Worm (Caenorhabditis elegans): ENCODE results near the gene Y6D1A.2.

Gene Y6D1A.2

DNA sequence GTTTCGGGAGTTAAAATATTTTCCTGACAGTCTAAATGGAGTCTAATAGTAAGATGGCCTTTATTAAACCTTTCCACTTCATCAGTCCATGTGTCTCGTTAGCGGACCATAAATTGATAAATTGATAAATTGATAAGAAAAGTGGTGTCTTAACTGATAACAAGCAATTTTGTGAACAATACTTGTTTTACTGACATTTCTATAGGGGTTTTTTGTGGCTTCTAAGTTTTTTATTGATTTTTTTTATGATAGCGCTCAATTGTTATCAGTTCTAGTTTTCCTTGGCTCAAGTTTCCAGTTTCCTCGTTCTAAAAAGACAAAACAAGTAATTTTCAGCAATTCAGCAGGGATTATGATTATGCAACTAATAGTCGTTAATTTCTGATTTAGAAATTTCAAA lies 17.3 kb downstream of the Y6D1A.2 start, which contains the start of gene F43G6.17:
F43G6.17 (plus strand) TSS at position 301 of the 400 bp plus-strand sequence.
- no peak for TF ChIP-seq unc-62 (GFP tag; optimal IDR thresholded peaks at IDR 0.05)

DNA sequence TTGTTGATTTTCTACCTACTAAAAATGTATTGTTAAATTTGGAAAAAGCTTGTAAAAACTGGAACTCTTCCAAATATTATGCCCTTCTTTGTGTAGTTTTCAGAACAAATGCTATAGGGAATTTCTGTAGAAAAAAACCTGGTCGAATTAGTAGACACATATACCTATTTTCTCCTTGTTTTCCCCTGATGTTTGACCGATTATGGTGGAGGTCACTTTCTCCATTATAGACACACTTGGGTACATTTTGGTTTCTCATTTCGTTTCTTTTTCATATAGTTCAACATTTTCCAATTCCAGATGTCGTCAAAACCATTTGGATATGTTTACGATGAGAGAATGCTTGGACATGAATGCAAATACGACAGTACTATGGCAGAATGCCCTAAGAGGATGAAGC lies 21.0 kb downstream of the Y6D1A.2 start, which contains the start of gene hda-5:
hda-5 (plus strand) TSS at position 301 of the 400 bp plus-strand sequence.
- TF ChIP-seq unc-62 (GFP tag; optimal IDR thresholded peaks at IDR 0.05), result no peak

ce11 chrII:11797194-11797593 lies 22.5 kb downstream of the Y6D1A.2 start:
- no peak for TF ChIP-seq unc-62 (GFP tag; optimal IDR thresholded peaks at IDR 0.05)

DNA sequence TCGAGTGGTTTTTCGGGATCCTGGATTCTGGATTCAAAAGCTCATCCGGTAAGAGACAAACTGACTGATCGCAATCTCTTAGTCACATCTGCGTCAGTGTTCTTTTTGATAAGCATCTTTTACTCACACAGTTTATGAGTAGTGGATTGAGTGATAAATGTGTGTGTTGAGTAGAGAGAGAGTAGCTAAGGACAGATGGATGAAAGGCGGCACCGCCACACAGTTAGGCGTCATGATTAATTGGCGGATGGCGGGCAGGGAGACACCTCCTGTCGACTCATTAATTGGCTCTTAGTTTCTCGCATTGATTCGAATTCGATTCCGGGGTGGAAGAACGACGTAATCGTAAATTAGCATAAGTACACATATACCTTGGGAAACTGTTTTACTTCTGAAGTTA lies 25.3 kb downstream of the Y6D1A.2 start:
- no peak for TF ChIP-seq unc-62 (GFP tag; optimal IDR thresholded peaks at IDR 0.05)

DNA sequence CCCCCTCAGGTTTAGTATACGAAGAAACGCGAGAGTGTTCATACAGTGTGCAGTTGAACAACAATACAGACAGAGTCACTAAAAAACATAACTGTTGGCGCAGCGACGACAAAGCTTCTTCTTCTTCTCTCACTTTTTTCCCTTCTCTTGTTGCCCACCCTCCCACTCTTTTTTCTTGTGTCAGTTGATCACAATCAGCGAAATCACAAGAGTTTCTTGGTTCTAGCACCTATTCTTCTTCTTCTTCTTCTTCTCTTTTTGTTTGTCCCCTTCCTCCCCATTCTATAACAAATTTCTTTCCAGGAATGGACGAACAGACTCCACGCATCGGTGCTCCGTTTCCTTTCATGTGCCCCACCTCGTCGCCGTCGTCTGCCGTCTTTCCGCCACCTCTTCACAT lies 29.3 kb downstream of the Y6D1A.2 start, which contains the start of gene F43G6.4:
F43G6.4 (plus strand) TSS at position 301 of the 400 bp plus-strand sequence.
- no peak for TF ChIP-seq unc-62 (GFP tag; optimal IDR thresholded peaks at IDR 0.05)

DNA sequence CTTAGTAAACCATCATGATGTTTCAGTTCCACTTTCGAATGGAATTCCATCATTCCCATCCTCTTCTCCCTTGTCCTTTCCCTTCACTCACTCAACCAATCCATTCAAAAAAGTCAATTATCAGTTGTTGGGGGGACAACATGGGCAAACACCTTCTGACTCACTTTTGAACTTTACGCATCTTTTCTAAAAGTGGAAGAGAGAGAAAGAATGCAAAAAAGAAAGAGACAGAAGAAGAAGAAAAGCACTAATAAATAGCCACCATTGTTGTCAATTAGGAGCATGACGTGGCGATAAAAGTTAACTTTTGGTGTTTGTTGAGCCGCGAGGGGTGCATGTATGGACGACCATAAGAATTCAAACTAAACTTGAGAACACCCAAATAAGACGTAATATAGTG lies 31.7 kb downstream of the Y6D1A.2 start:
- TF ChIP-seq unc-62 (GFP tag; optimal IDR thresholded peaks at IDR 0.05), result no peak

DNA sequence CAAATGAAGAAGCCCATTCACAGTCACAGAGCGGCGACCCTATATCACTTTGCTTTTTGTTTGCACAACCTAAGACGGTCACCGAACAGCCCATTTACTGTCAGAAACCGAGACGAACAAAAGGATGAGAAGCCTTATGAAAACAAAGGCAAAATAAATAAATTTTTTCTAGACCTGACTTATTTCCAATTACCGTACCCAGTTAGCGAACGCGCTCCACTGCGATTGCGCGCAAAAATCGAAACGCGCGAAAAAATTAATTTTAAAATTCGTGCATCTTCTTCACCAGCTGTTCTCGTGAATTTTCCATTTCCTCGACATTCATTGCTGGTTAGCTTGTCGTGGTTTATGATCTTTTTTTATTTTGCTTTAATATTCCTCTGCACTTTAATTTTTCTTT lies 37.2 kb downstream of the Y6D1A.2 start, which contains the start of gene F43G6.16:
F43G6.16 (minus strand) TSS at position 141 of the 400 bp plus-strand sequence.
- TF ChIP-seq unc-62 (GFP tag; optimal IDR thresholded peaks at IDR 0.05), result no peak

ce11 chrII:11777893-11778480 lies 41.7 kb downstream of the Y6D1A.2 start, which contains the start of the genes patr-1 and dna-2:
TSS of gene patr-1 (minus strand) at chrII:11777943.
TSS of gene dna-2 (plus strand) at chrII:11778430.
- no peak for TF ChIP-seq unc-62 (GFP tag; optimal IDR thresholded peaks at IDR 0.05)

DNA sequence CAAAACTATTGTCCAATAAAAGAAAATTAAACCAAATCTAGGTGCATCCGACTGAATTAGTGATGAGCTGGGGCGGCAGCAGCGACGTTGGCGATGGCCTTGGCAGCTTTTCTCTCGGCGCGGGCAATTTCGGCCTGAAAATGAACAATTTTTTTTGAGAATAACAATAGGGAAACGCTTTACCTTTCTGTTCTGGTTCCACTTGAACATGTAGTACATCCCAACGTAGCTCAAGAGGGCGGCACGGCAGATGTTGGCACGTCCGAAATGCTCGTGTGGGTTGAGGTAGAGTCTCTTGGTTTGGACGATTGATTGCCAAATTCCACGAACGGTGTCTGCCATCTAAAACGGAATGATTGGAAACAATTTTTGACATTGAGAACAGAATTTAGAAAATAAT lies 45.5 kb downstream of the Y6D1A.2 start, which contains the start of gene F44E5.1:
F44E5.1 (minus strand) TSS at position 342 of the 400 bp plus-strand sequence.
- TF ChIP-seq unc-62 (GFP tag; optimal IDR thresholded peaks at IDR 0.05), result no peak

- no peak for TF ChIP-seq unc-62 (GFP tag; optimal IDR thresholded peaks at IDR 0.05)
Measured at ce11 chrII:11772364-11772763, 47.4 kb downstream of the Y6D1A.2 start, which contains the start of gene F44E5.15. TSS of gene F44E5.15 (plus strand) at chrII:11772664.
